Worm (Caenorhabditis elegans) whole organism, late embryonic: ENCODE results near the gene unc-9.

Source experiments
- C08G9.2 ChIP-seq: sonication (generic microtip); optimal IDR thresholded peaks from 2 replicates; lab custom pipeline; 2016; ENCODE audit warnings: mild to moderate bottlenecking, missing genetic modification characterization, moderate library complexity, missing compliant biosample characterization
- F13H6.1 ChIP-seq: sonication (generic microtip); optimal IDR thresholded peaks from 2 replicates; lab custom pipeline; 2016; ENCODE audit warnings: missing genetic modification characterization, missing compliant biosample characterization
- ama-1 ChIP-seq: fragments of 150-350 bp; optimal IDR thresholded peaks from 2 replicates; lab custom pipeline; 2014
- ceh-18 ChIP-seq: sonication (generic microtip); optimal IDR thresholded peaks from 2 replicates; lab custom pipeline; 2016; ENCODE audit warnings: missing genetic modification characterization, missing compliant biosample characterization
- ceh-2 ChIP-seq: sonication (generic microtip); optimal IDR thresholded peaks from 2 replicates; lab custom pipeline; 2016; ENCODE audit warnings: missing genotype, missing genetic modification characterization, missing compliant biosample characterization
- ceh-22 ChIP-seq: sonication (generic microtip); optimal IDR thresholded peaks from 2 replicates; lab custom pipeline; 2017; ENCODE audit warnings: missing biosample characterization, missing genetic modification characterization
- ceh-30 ChIP-seq: fragments of 150-350 bp; optimal IDR thresholded peaks from 2 replicates; lab custom pipeline; 2014; ENCODE audit warnings: missing biosample characterization, missing genetic modification characterization
- ceh-31 ChIP-seq: sonication (generic microtip); optimal IDR thresholded peaks from 2 replicates; lab custom pipeline; 2016; ENCODE audit warnings: missing genetic modification characterization, missing compliant biosample characterization
- ceh-34 ChIP-seq: sonication (generic microtip); optimal IDR thresholded peaks from 2 replicates; lab custom pipeline; 2016; ENCODE audit warnings: mild to moderate bottlenecking, missing genetic modification characterization, missing compliant biosample characterization
- ceh-45 ChIP-seq: fragments of 200-800 bp; sonication (Bioruptor generic); IDR thresholded peaks from 2 replicates; pipeline ENCODE4 v1.3.6; 2022; ENCODE audit warnings: missing genetic modification reagents, missing genetic modification characterization, missing compliant biosample characterization
- ceh-9 ChIP-seq: sonication (generic microtip); optimal IDR thresholded peaks from 2 replicates; lab custom pipeline; 2016; ENCODE audit warnings: mild to moderate bottlenecking, missing genetic modification characterization, inconsistent platforms, missing compliant biosample characterization
- che-1 ChIP-seq: sonication (generic microtip); optimal IDR thresholded peaks from 2 replicates; lab custom pipeline; 2016; ENCODE audit warnings: mild to moderate bottlenecking, missing genetic modification characterization, missing compliant biosample characterization
- dmd-4 ChIP-seq: sonication (generic microtip); optimal IDR thresholded peaks from 2 replicates; lab custom pipeline; 2016; ENCODE audit warnings: borderline replicate concordance, missing genetic modification characterization, missing compliant biosample characterization
- elt-2 ChIP-seq: sonication (generic microtip); optimal IDR thresholded peaks from 2 replicates; lab custom pipeline; 2016; ENCODE audit warnings: missing genetic modification reagents, missing genetic modification characterization, missing compliant biosample characterization
- eyg-1 ChIP-seq: sonication (generic microtip); optimal IDR thresholded peaks from 2 replicates; lab custom pipeline; 2016; ENCODE audit warnings: missing genotype, missing genetic modification characterization, missing compliant biosample characterization
- fkh-6 ChIP-seq: sonication (generic microtip); optimal IDR thresholded peaks from 2 replicates; lab custom pipeline; 2016; ENCODE audit warnings: missing genetic modification characterization, missing compliant biosample characterization
- gmeb-2 ChIP-seq: sonication (generic microtip); optimal IDR thresholded peaks from 2 replicates; lab custom pipeline; 2016; ENCODE audit warnings: missing genetic modification characterization, inconsistent platforms, missing compliant biosample characterization
- hlh-13 ChIP-seq: fragments of 200-800 bp; sonication (Bioruptor generic); optimal IDR thresholded peaks from 2 replicates; lab custom pipeline; 2018; ENCODE audit warnings: mild to moderate bottlenecking, missing genetic modification characterization, missing compliant biosample characterization
- hlh-15 ChIP-seq: sonication (generic microtip); optimal IDR thresholded peaks from 2 replicates; lab custom pipeline; 2016; ENCODE audit warnings: missing genetic modification characterization, missing compliant biosample characterization
- hlh-30 ChIP-seq: sonication (generic microtip); optimal IDR thresholded peaks from 2 replicates; lab custom pipeline; 2017; ENCODE audit warnings: antibody characterized with exemption, missing genetic modification characterization, missing compliant biosample characterization; ENCODE audit not compliant: insufficient read depth
- lim-6 ChIP-seq: sonication (generic microtip); optimal IDR thresholded peaks from 2 replicates; lab custom pipeline; 2016; ENCODE audit warnings: missing genetic modification characterization, missing compliant biosample characterization
- lin-11 ChIP-seq: fragments of 200-800 bp; sonication (Bioruptor generic); optimal IDR thresholded peaks from 2 replicates; lab custom pipeline; 2018; ENCODE audit warnings: mild to moderate bottlenecking, missing genetic modification characterization, missing compliant biosample characterization
- nhr-11 ChIP-seq: fragments of 150-350 bp; optimal IDR thresholded peaks from 2 replicates; lab custom pipeline; 2014; ENCODE audit warnings: missing biosample characterization, missing genetic modification characterization
- npax-4 ChIP-seq: sonication (generic microtip); optimal IDR thresholded peaks from 2 replicates; lab custom pipeline; 2016; ENCODE audit warnings: missing genetic modification characterization, missing compliant biosample characterization
- pag-3 ChIP-seq: sonication (generic microtip); optimal IDR thresholded peaks from 2 replicates; lab custom pipeline; 2016; ENCODE audit warnings: missing compliant biosample characterization, missing genetic modification characterization, borderline replicate concordance
- pat-9 ChIP-seq: fragments of 200-800 bp; sonication (Bioruptor generic); optimal IDR thresholded peaks from 2 replicates; lab custom pipeline; 2018; ENCODE audit warnings: mild to moderate bottlenecking, missing genetic modification characterization, moderate library complexity, missing compliant biosample characterization
- pros-1 ChIP-seq: fragments of 150-350 bp; optimal IDR thresholded peaks from 2 replicates; lab custom pipeline; 2014; ENCODE audit warnings: missing biosample characterization, missing genetic modification reagents, missing genetic modification characterization
- ref-2 ChIP-seq: sonication (generic microtip); optimal IDR thresholded peaks from 2 replicates; lab custom pipeline; 2016; ENCODE audit warnings: missing genetic modification characterization, missing compliant biosample characterization
- sdc-2 ChIP-seq: sonication (generic microtip); optimal IDR thresholded peaks from 2 replicates; lab custom pipeline; 2016; ENCODE audit warnings: missing genotype, missing genetic modification characterization, missing compliant biosample characterization
- sox-2 ChIP-seq: fragments of 200-800 bp; sonication (Bioruptor generic); IDR thresholded peaks from 2 replicates; pipeline ENCODE4 v1.3.6; 2022; ENCODE audit warnings: missing genetic modification reagents, missing genetic modification characterization, missing compliant biosample characterization
- tbx-2 ChIP-seq: sonication (generic microtip); optimal IDR thresholded peaks from 2 replicates; lab custom pipeline; 2016; ENCODE audit warnings: missing genetic modification characterization, missing compliant biosample characterization
- tbx-7 ChIP-seq: sonication (generic microtip); optimal IDR thresholded peaks from 2 replicates; lab custom pipeline; 2016; ENCODE audit warnings: missing genotype, missing genetic modification characterization, missing compliant biosample characterization
- unc-42 ChIP-seq: sonication (generic microtip); optimal IDR thresholded peaks from 2 replicates; lab custom pipeline; 2016; ENCODE audit warnings: missing genotype, missing genetic modification characterization, missing compliant biosample characterization
- unc-55 ChIP-seq: sonication (generic microtip); optimal IDR thresholded peaks from 2 replicates; lab custom pipeline; 2017; ENCODE audit warnings: missing biosample characterization, missing genetic modification reagents, missing genetic modification characterization
- zip-5 ChIP-seq: sonication (generic microtip); optimal IDR thresholded peaks from 2 replicates; lab custom pipeline; 2016; ENCODE audit warnings: missing genetic modification characterization, missing compliant biosample characterization
- ztf-16 ChIP-seq: sonication (generic microtip); optimal IDR thresholded peaks from 2 replicates; lab custom pipeline; 2017; ENCODE audit warnings: missing genetic modification characterization, missing compliant biosample characterization

unc-9 gene

DNA sequence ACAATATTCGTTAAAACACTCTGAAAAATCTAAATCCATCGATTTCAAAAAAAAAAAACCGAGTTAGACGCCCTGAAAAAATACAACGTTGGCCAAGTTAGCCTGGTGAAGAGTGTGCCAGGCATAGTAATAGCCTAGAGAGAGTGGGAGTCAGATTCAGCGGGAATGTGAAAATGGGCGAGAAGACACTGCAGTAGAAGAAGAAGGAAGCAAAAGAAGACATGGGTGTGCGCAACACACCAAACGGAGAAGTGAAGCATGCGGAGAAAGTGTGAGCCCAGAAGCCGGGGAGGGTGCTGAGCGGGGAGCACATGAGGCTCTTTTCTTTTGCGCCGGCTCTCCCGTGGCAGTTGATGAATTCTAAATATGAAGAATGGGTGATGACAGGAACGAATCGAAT lies 30.4 kb upstream of the unc-9 start:
- TF ChIP-seq ceh-9 (no peak), ceh-22 (no peak), elt-2 (tag; lab: Kevin White, UChicago) (no peak), pros-1 (tag; lab: Kevin White, UChicago) (no peak), sdc-2 (tag; lab: Kevin White, UChicago) (no peak), ztf-16 (tag; lab: Kevin White, UChicago) (no peak), hlh-30 (tag; lab: Kevin White, UChicago) (no peak), npax-4 (tag; lab: Kevin White, UChicago) (no peak), tbx-2 (tag; lab: Kevin White, UChicago) (peak; percentile 16), eyg-1 (tag; lab: Kevin White, UChicago) (no peak), tbx-7 (tag; lab: Kevin White, UChicago) (no peak), hlh-13 (no peak), ceh-18 (tag; lab: Kevin White, UChicago) (no peak), C08G9.2 (tag; lab: Kevin White, UChicago) (peak; percentile 39), lim-6 (tag; lab: Kevin White, UChicago) (no peak), ceh-30 (tag; lab: Kevin White, UChicago) (no peak), pat-9 (tag; lab: Kevin White, UChicago) (no peak), unc-55 (GFP tag; lab: Kevin White, UChicago) (peak; percentile 12), sox-2 (GFP tag; lab: Robert Waterston, UW) (no peak), unc-42 (tag; lab: Kevin White, UChicago) (peak; percentile 75), ceh-31 (tag; lab: Kevin White, UChicago) (peak; percentile 49), ama-1 (no peak), ref-2 (no peak), ceh-34 (tag; lab: Kevin White, UChicago) (peak; percentile 28), lin-11 (no peak)

DNA sequence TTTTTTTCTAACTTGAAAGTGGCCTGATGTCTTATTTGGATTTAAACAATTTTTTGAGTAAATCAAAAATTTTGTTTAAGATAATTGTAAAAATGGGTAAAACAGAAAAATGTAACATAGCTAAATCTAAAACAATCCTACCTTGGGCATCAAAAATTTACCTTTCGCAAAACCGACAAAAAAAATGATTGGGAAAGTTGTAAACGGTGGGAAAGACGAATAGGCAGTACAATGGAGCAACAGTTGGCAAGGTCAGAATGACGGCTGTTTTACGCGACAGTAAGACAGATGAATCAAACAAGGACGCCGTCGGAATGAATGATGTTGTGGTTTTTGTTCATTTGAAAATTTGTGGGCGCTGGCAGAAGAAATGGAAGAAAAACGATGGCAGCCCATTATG lies 27.1 kb upstream of the unc-9 start:
- TF ChIP-seq sox-2 (GFP tag; lab: Robert Waterston, UW) (no peak), ref-2 (no peak), che-1 (no peak)

DNA sequence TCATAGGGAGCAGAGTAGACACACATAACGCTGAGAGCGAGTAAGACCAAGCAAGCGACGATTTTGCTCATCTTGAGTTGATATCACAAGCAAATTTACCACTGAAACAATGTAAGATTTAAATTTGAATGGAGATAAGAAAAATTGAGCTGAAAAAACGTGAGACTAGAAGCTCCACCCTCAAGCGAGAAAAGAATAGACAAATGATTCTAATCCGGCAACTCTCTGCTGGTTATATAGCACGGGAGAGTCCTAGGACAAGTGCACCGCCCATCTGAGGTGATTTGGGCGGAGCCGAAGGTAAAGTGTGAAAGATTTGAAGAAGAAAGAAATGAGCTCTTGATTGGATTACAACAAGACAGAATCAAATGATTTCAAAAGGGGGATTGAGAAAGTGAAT lies 23.2 kb upstream of the unc-9 start, which contains the start of gene nlp-3:
Gene nlp-3 (minus strand): TSS at position 101 of the 400 bp plus-strand sequence.
- TF ChIP-seq ceh-31 (tag; lab: Kevin White, UChicago) (no peak), fkh-6 (tag; lab: Kevin White, UChicago) (no peak), ceh-45 (no peak), pag-3 (tag; lab: Kevin White, UChicago) (no peak), nhr-11 (tag; lab: Kevin White, UChicago) (no peak), hlh-15 (tag; lab: Kevin White, UChicago) (no peak), dmd-4 (tag; lab: Kevin White, UChicago) (no peak), pros-1 (tag; lab: Kevin White, UChicago) (no peak)

DNA sequence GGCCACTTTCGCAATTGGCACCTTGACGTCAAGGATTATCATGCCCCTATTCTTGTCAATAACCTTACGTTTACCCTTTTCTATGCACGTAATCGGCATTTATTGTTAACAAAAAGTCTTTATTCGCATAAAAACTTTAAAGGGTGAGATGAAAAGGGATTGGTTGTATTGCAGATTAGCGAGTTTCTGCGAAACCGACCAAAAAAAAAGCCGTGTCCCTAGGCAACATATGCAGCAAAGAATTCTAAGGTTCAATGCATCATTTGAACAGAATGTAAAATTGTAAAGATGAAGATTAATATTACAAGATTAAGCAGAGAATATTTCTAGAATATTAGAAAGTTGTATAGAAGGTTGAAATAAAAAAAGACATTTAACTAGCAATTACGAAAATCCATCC lies 19.6 kb upstream of the unc-9 start:
- no peak for TF ChIP-seq ama-1
- TF ChIP-seq F13H6.1 (tag; lab: Kevin White, UChicago) = no peak
- TF ChIP-seq lin-11 = no peak
- no peak for TF ChIP-seq ceh-2 (tag; lab: Kevin White, UChicago)
- no peak for TF ChIP-seq fkh-6 (tag; lab: Kevin White, UChicago)
- no peak for TF ChIP-seq lim-6 (tag; lab: Kevin White, UChicago)
- TF ChIP-seq ztf-16 (tag; lab: Kevin White, UChicago) = no peak
- TF ChIP-seq pag-3 (tag; lab: Kevin White, UChicago) = no peak
- TF ChIP-seq ceh-9 = no peak
- TF ChIP-seq gmeb-2 = no peak
- no peak for TF ChIP-seq zip-5 (tag; lab: Kevin White, UChicago)
- TF ChIP-seq, all 69 proteins: peak for 0
